Worm (Caenorhabditis elegans) whole organism, late embryonic: Measurements from ENCODE around the gene moc-6.

ENCODE experiments used
- C08G9.2 ChIP-seq: sonication (generic microtip); optimal IDR thresholded peaks from 2 replicates; lab custom pipeline; 2016; ENCODE audit warnings: mild to moderate bottlenecking, missing genetic modification characterization, moderate library complexity, missing compliant biosample characterization
- ceh-31 ChIP-seq: sonication (generic microtip); optimal IDR thresholded peaks from 2 replicates; lab custom pipeline; 2016; ENCODE audit warnings: missing genetic modification characterization, missing compliant biosample characterization
- elt-2 ChIP-seq: sonication (generic microtip); optimal IDR thresholded peaks from 2 replicates; lab custom pipeline; 2016; ENCODE audit warnings: missing genetic modification reagents, missing genetic modification characterization, missing compliant biosample characterization
- hlh-30 ChIP-seq: sonication (generic microtip); optimal IDR thresholded peaks from 2 replicates; lab custom pipeline; 2017; ENCODE audit warnings: antibody characterized with exemption, missing genetic modification characterization, missing compliant biosample characterization; ENCODE audit not compliant: insufficient read depth
- pax-1 ChIP-seq: fragments of 150-350 bp; optimal IDR thresholded peaks from 2 replicates; lab custom pipeline; 2014; ENCODE audit warnings: missing biosample characterization, missing genetic modification characterization
- pqm-1 ChIP-seq: sonication (generic microtip); optimal IDR thresholded peaks from 2 replicates; lab custom pipeline; 2016; ENCODE audit warnings: missing genetic modification characterization, missing compliant biosample characterization
- pros-1 ChIP-seq: fragments of 150-350 bp; optimal IDR thresholded peaks from 2 replicates; lab custom pipeline; 2014; ENCODE audit warnings: missing biosample characterization, missing genetic modification reagents, missing genetic modification characterization
- ref-2 ChIP-seq: sonication (generic microtip); optimal IDR thresholded peaks from 2 replicates; lab custom pipeline; 2016; ENCODE audit warnings: missing genetic modification characterization, missing compliant biosample characterization
- syd-9 ChIP-seq: sonication (generic microtip); optimal IDR thresholded peaks from 2 replicates; lab custom pipeline; 2016; ENCODE audit warnings: mild to moderate bottlenecking, missing genetic modification characterization, moderate library complexity, missing compliant biosample characterization

- no peak for TF ChIP-seq pqm-1 (tag; lab: Kevin White, UChicago)
- no peak for TF ChIP-seq ceh-31 (tag; lab: Kevin White, UChicago)
- no peak for TF ChIP-seq elt-2 (tag; lab: Kevin White, UChicago)
- no peak for TF ChIP-seq syd-9 (tag; lab: Kevin White, UChicago)
- no peak for TF ChIP-seq pros-1
- no peak for TF ChIP-seq ref-2
- TF ChIP-seq pax-1 (tag; lab: Kevin White, UChicago): no peak
- no peak for TF ChIP-seq hlh-30 (tag; lab: Kevin White, UChicago)
- TF ChIP-seq C08G9.2: no peak
Measured at ce11 chrIII:5165211-5165610, 30.6 kb upstream of the moc-6 start, which contains the start of gene T10F2.2.
